Fruit fly (Drosophila melanogaster): ENCODE data around the gene CG46440.

dm6 chrX:15868781-15869180 lies 11.2 kb upstream of the CG46440 start:
- TF ChIP-seq Dif (GFP tag; optimal IDR thresholded peaks at IDR 0.05; ENCODE audit: partially characterized antibody) = no peak
- TF ChIP-seq h (GFP tag; optimal IDR thresholded peaks at IDR 0.05) = no peak
- TF ChIP-seq psq (GFP tag; optimal IDR thresholded peaks at IDR 0.05) = no peak
- no peak for TF ChIP-seq tai (GFP tag; optimal IDR thresholded peaks at IDR 0.05)
- no peak for TF ChIP-seq Dfd (GFP tag; optimal IDR thresholded peaks at IDR 0.05)
- TF ChIP-seq dsf (GFP tag; optimal IDR thresholded peaks at IDR 0.05; ENCODE audit: borderline replicate concordance) = no peak
- no peak for TF ChIP-seq Vsx2 (GFP tag; optimal IDR thresholded peaks at IDR 0.05; ENCODE audit: partially characterized antibody)
- no peak for TF ChIP-seq Hnf4 (GFP tag; optimal IDR thresholded peaks at IDR 0.05)
- no peak for TF ChIP-seq CrebA (GFP tag; optimal IDR thresholded peaks at IDR 0.05; ENCODE audit: borderline replicate concordance)

Data from whole organism, wandering third instar larva.